ENCODE assay signal across 5 worm cellular contexts in the genomic region with DNA sequence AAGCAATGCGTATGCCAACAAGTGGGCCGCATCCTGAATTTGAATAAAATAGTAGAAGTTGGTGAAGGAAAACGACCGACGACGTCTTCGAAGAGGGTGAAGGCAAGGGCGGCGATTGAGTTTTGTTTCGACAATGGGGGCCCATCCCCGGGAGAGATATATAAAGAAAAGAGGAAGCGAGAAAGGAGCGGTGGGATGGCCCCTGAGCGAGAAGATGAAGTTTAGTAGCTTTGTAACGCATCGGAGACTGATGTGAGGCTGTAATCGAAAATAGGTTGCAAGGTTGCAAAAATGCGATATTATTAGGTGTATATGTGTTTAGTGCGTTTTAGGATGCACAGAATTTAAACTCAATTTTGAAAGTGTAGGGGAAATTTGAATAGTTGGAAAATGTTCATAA.
A peak's percentile ranks its signal among the peaks of the same experiment; 100 is the strongest.
TF ChIP-seq lines count a peak whose summit lies in the region.

No protein-coding gene starts in this region.

TF ChIP-seq in whole organism, L1 larva, 84 proteins besides CTCF, POLR2A, EP300 and RAD21:
- no peak for TF ChIP-seq sox-4 (tag; optimal IDR thresholded peaks at IDR 0.05; lab: Kevin White, UChicago)
- TF ChIP-seq nhr-20 (tag; optimal IDR thresholded peaks at IDR 0.05; lab: Kevin White, UChicago), result no peak
- TF ChIP-seq lin-14 (GFP tag; optimal IDR thresholded peaks at IDR 0.05; lab: Kevin White, UChicago), result peak; percentile 19
- TF ChIP-seq nhr-71 (tag; optimal IDR thresholded peaks at IDR 0.05; lab: Kevin White, UChicago), result no peak
- peak; percentile 52 for TF ChIP-seq fkh-10 (GFP tag; optimal IDR thresholded peaks at IDR 0.05; lab: Kevin White, UChicago)

TF ChIP-seq in whole organism, L4 larva, 104 proteins besides CTCF, POLR2A, EP300 and RAD21:
- TF ChIP-seq pha-4 (GFP tag; IDR thresholded peaks at IDR 0.05; lab: Robert Waterston, UW) (no peak), pha-4 (tag; optimal IDR thresholded peaks at IDR 0.05; lab: Kevin White, UChicago) (no peak), aha-1 (tag; lab: Kevin White, UChicago) (peak; percentile 76), madf-9 (GFP tag; conservative IDR thresholded peaks at IDR 0.05; lab: Robert Waterston, UW) (no peak)

TF ChIP-seq in whole organism, late embryonic, 69 proteins besides CTCF, POLR2A, EP300 and RAD21:
- TF ChIP-seq unc-42 (tag; optimal IDR thresholded peaks at IDR 0.05; lab: Kevin White, UChicago), result peak; percentile 68
- TF ChIP-seq hlh-8 (tag; optimal IDR thresholded peaks at IDR 0.05; lab: Kevin White, UChicago), result no peak

TF ChIP-seq in whole organism, mixed stage, embryonic, 35 proteins besides CTCF, POLR2A, EP300 and RAD21:
- TF ChIP-seq M03D4.4 (tag; optimal IDR thresholded peaks at IDR 0.05; lab: Kevin White, UChicago) (no peak), ces-1 (GFP tag; optimal IDR thresholded peaks at IDR 0.05; lab: Kevin White, UChicago) (peak; percentile 51), ceh-43 (GFP tag; optimal IDR thresholded peaks at IDR 0.05; lab: Kevin White, UChicago) (no peak), blmp-1 (tag; optimal IDR thresholded peaks at IDR 0.05; lab: Kevin White, UChicago) (no peak), ham-2 (GFP tag; optimal IDR thresholded peaks at IDR 0.05; lab: Kevin White, UChicago) (no peak)
TF ChIP-seq in whole organism, mixed stage, embryonic: peak in this region for 1.

TF ChIP-seq in whole organism, young adult, 124 proteins besides CTCF, POLR2A, EP300 and RAD21:
- TF ChIP-seq dox-1 (GFP tag; IDR thresholded peaks at IDR 0.05; lab: Robert Waterston, UW) (peak; percentile 40; the same call in 1 of the 2 replicates), hrde-1 (tag; optimal IDR thresholded peaks at IDR 0.05; lab: Kevin White, UChicago; ENCODE audit: borderline replicate concordance) (no peak)
